Fruit fly (Drosophila melanogaster): Measurements from ENCODE around the gene hyx.
A peak's percentile ranks its signal among the peaks of the same experiment; 100 is the strongest.

hyx gene

DNA sequence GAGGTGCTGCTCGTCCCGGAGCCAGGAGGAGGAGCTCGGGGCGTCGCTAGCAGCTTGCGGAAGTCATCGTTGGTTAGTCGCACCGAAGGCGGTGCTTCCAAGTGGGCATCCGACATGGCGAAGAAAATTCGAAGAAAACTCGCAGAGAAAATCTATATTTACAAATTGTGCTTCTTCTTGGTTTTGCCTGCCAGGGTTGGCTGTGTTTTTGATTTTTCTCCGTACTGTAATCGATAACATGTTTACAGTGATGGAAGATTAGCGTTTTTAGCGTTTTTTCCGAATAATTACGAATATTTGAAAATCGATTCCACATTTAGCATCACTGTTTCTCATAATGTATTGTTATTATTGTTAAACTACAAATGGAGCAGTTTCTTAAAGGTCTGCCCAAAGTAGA lies 26.3 kb downstream of the hyx start, which contains the start of the genes beag and Ada (continued):
- TF ChIP-seq Trl (optimal IDR thresholded peaks at IDR 0.05), result no peak
- TF ChIP-seq Trl (GFP tag; optimal IDR thresholded peaks at IDR 0.05), result peak; percentile 32
- peak; percentile 49; the same call in 1 of the 3 replicates for TF ChIP-seq CG16813 (GFP tag; IDR thresholded peaks at IDR 0.05; ENCODE audit: partially characterized antibody)
- TF ChIP-seq crol (GFP tag; IDR thresholded peaks at IDR 0.05), result no peak
- no peak for TF ChIP-seq seq (GFP tag; IDR thresholded peaks at IDR 0.05)
- 0 out of 2 replicates have a peak, but pooled peaks have one; percentile 15 for TF ChIP-seq CG32767 (GFP tag; IDR thresholded peaks at IDR 0.05)
- peak; percentile 47 for TF ChIP-seq PHDP (tag; optimal IDR thresholded peaks at IDR 0.05)
- peak; percentile 7; the same call in 1 of the 2 replicates for TF ChIP-seq Ada2b (GFP tag; IDR thresholded peaks at IDR 0.05)
- peak; percentile 60 for TF ChIP-seq shn (GFP tag; optimal IDR thresholded peaks at IDR 0.05)
- no peak for TF ChIP-seq pan (optimal IDR thresholded peaks at IDR 0.05)
- TF ChIP-seq pan (GFP tag; optimal IDR thresholded peaks at IDR 0.05 in 1 of 2, IDR thresholded peaks at IDR 0.05 in 1 of 2), result peak in 1 of 2 experiments; percentile 22
- no peak for TF ChIP-seq chinmo (GFP tag; IDR thresholded peaks at IDR 0.05; ENCODE audit: partially characterized antibody)
- peak; percentile 67 for TF ChIP-seq CG15514 (GFP tag; optimal IDR thresholded peaks at IDR 0.05)
- no peak for TF ChIP-seq GATAe (GFP tag; conservative IDR thresholded peaks at IDR 0.05)
- TF ChIP-seq bsh (GFP tag; optimal IDR thresholded peaks at IDR 0.05), result peak in 1 of 2 experiments; percentile 38
- peak; percentile 30; the same call in 1 of the 2 replicates for TF ChIP-seq bbx (GFP tag; IDR thresholded peaks at IDR 0.05; ENCODE audit: partially characterized antibody)
- peak; percentile 51 for TF ChIP-seq trem (tag; optimal IDR thresholded peaks at IDR 0.05)
- TF ChIP-seq CG13894 (tag; optimal IDR thresholded peaks at IDR 0.05), result peak; percentile 73
- no peak for TF ChIP-seq gcm (GFP tag; optimal IDR thresholded peaks at IDR 0.05)
- TF ChIP-seq z (GFP tag; IDR thresholded peaks at IDR 0.05), result no peak
- TF ChIP-seq tll (GFP tag; optimal IDR thresholded peaks at IDR 0.05), result no peak
- TF ChIP-seq nom (GFP tag; optimal IDR thresholded peaks at IDR 0.05), result peak; percentile 7
- TF ChIP-seq jing (GFP tag; optimal IDR thresholded peaks at IDR 0.05), result no peak
- TF ChIP-seq HmgD (GFP tag; optimal IDR thresholded peaks at IDR 0.05), result peak; percentile 9
- no peak for TF ChIP-seq usp (GFP tag; optimal IDR thresholded peaks at IDR 0.05)
- peak; percentile 26 for TF ChIP-seq lab (GFP tag; optimal IDR thresholded peaks at IDR 0.05)
- TF ChIP-seq CG13287 (GFP tag; IDR thresholded peaks at IDR 0.05; ENCODE audit: partially characterized antibody), result peak; percentile 74
- peak; percentile 54 for TF ChIP-seq dm (GFP tag; optimal IDR thresholded peaks at IDR 0.05)
- TF ChIP-seq stwl (tag; optimal IDR thresholded peaks at IDR 0.05), result peak; percentile 66
- peak; percentile 44 for TF ChIP-seq unpg (GFP tag; optimal IDR thresholded peaks at IDR 0.05)
- TF ChIP-seq Dbx (GFP tag; IDR thresholded peaks at IDR 0.05), result peak; percentile 28; the same call in 1 of the 3 replicates
- no peak for TF ChIP-seq CG15269 (tag; optimal IDR thresholded peaks at IDR 0.05)
- peak; percentile 63 for TF ChIP-seq grau (tag; optimal IDR thresholded peaks at IDR 0.05)
- peak; percentile 1 for TF ChIP-seq az2 (GFP tag; optimal IDR thresholded peaks at IDR 0.05)
- 0 out of 2 replicates have a peak, but pooled peaks have one; percentile 23 for TF ChIP-seq E2f1 (GFP tag; IDR thresholded peaks at IDR 0.05)
- peak; percentile 26 for TF ChIP-seq Fer2 (tag; optimal IDR thresholded peaks at IDR 0.05)
- TF ChIP-seq CG10979 (tag; optimal IDR thresholded peaks at IDR 0.05), result peak; percentile 29
- TF ChIP-seq Bteb2 (GFP tag; optimal IDR thresholded peaks at IDR 0.05), result peak; percentile 35
- TF ChIP-seq CG9876 (GFP tag; optimal IDR thresholded peaks at IDR 0.05), result no peak
- TF ChIP-seq Nf-YA (GFP tag; IDR thresholded peaks at IDR 0.05), result no peak
- no peak for TF ChIP-seq CG17328 (GFP tag; IDR thresholded peaks at IDR 0.05)
- peak; percentile 2 for TF ChIP-seq ERR (GFP tag; optimal IDR thresholded peaks at IDR 0.05)
- peak; percentile 34; the same call in 1 of the 3 replicates for TF ChIP-seq knrl (GFP tag; IDR thresholded peaks at IDR 0.05; ENCODE audit: partially characterized antibody)
- no peak for TF ChIP-seq prd (optimal IDR thresholded peaks at IDR 0.05)
- peak; percentile 46; the same call in 1 of the 3 replicates for TF ChIP-seq prd (GFP tag; IDR thresholded peaks at IDR 0.05)
- no peak for TF ChIP-seq CG18764 (GFP tag; optimal IDR thresholded peaks at IDR 0.05)
- no peak for TF ChIP-seq CG2199 (GFP tag; IDR thresholded peaks at IDR 0.05)
- no peak for TF ChIP-seq vnd (GFP tag; IDR thresholded peaks at IDR 0.05; ENCODE audit: partially characterized antibody)
- peak; percentile 16 for TF ChIP-seq Ssrp (tag; optimal IDR thresholded peaks at IDR 0.05)
- no peak for TF ChIP-seq pnt (GFP tag; optimal IDR thresholded peaks at IDR 0.05)
